Worm (Caenorhabditis elegans) whole organism, young adult: ENCODE measurements around the gene srw-51.

Experiments
- B0019.2 ChIP-seq: fragments of 200-800 bp; sonication (Bioruptor generic); conservative IDR thresholded peaks from 2 replicates; pipeline ENCODE4 v1.3.6; 2022; ENCODE audit warnings: missing genetic modification reagents, missing genetic modification characterization, missing compliant biosample characterization
- B0261.1 ChIP-seq: sonication (generic microtip); optimal IDR thresholded peaks from 2 replicates; lab custom pipeline; 2016; ENCODE audit warnings: mild to moderate bottlenecking, missing genetic modification characterization, moderate library complexity, missing compliant biosample characterization
- F10E7.11 ChIP-seq: sonication (generic microtip); optimal IDR thresholded peaks from 2 replicates; lab custom pipeline; 2017; ENCODE audit warnings: mild to moderate bottlenecking, missing genetic modification characterization, moderate library complexity, missing compliant biosample characterization
- F39B2.1 ChIP-seq: fragments of 200-800 bp; sonication (Bioruptor generic); IDR thresholded peaks from 2 replicates; pipeline ENCODE4 v1.3.6; 2022; ENCODE audit warnings: missing genetic modification reagents, missing genetic modification characterization, missing compliant biosample characterization
- F55B11.4 ChIP-seq: sonication (generic microtip); optimal IDR thresholded peaks from 2 replicates; lab custom pipeline; 2016; ENCODE audit warnings: missing compliant biosample characterization, missing genetic modification characterization, borderline replicate concordance; ENCODE audit not compliant: insufficient read depth
- Y95B8A.8 ChIP-seq: fragments of 200-800 bp; sonication (Bioruptor generic); IDR thresholded peaks from 2 replicates; pipeline ENCODE4 v1.3.6; 2022; ENCODE audit warnings: missing genetic modification reagents, missing genetic modification characterization, missing compliant biosample characterization
- aptf-3 ChIP-seq: fragments of 200-800 bp; sonication (Bioruptor generic); IDR thresholded peaks from 2 replicates; pipeline ENCODE4 v1.3.6; 2022; ENCODE audit warnings: missing genetic modification characterization, missing compliant biosample characterization
- athp-1 ChIP-seq: sonication (generic microtip); optimal IDR thresholded peaks from 2 replicates; lab custom pipeline; 2017; ENCODE audit warnings: mild to moderate bottlenecking, missing genetic modification characterization, missing compliant biosample characterization
- ccch-3 ChIP-seq: fragments of 200-800 bp; sonication (Bioruptor generic); optimal IDR thresholded peaks from 2 replicates; lab custom pipeline; 2018; ENCODE audit warnings: mild to moderate bottlenecking, missing genetic modification characterization, missing compliant biosample characterization
- cebp-1 ChIP-seq, 2 experiments: fragments of 200-800 bp in 1 of 2; sonication (Bioruptor generic) in 1 of 2; sonication (generic microtip) in 1 of 2; IDR thresholded peaks in 1 of 2; optimal IDR thresholded peaks in 1 of 2; 2 replicates each; pipeline versions ENCODE4 v1.3.6 to Lab custom; 2017 to 2022; ENCODE audit warnings: missing compliant biosample characterization in 2 of 2, missing genetic modification characterization in 2 of 2, mild to moderate bottlenecking in 1 of 2, missing genetic modification reagents in 1 of 2, moderate library complexity in 1 of 2
- cebp-2 ChIP-seq: fragments of 200-800 bp; sonication (Bioruptor generic); IDR thresholded peaks from 2 replicates; pipeline ENCODE4 v1.3.6; 2022; ENCODE audit warnings: missing genetic modification characterization, missing compliant biosample characterization
- die-1 ChIP-seq: sonication (generic microtip); optimal IDR thresholded peaks from 2 replicates; lab custom pipeline; 2016; ENCODE audit warnings: missing genotype, mild to moderate bottlenecking, missing genetic modification characterization, missing compliant biosample characterization
- dpff-1 ChIP-seq: sonication (generic microtip); optimal IDR thresholded peaks from 2 replicates; lab custom pipeline; 2017; ENCODE audit warnings: mild to moderate bottlenecking, missing genetic modification characterization, missing compliant biosample characterization
- egl-18 ChIP-seq: fragments of 200-800 bp; sonication (Bioruptor generic); IDR thresholded peaks from 2 replicates; pipeline ENCODE4 v1.3.6; 2022; ENCODE audit warnings: missing genetic modification reagents, missing genetic modification characterization, missing compliant biosample characterization
- ets-4 ChIP-seq: fragments of 200-800 bp; sonication (Bioruptor generic); optimal IDR thresholded peaks from 2 replicates; lab custom pipeline; 2018; ENCODE audit warnings: mild to moderate bottlenecking, missing genetic modification characterization, missing compliant biosample characterization
- fkh-3 ChIP-seq: sonication (generic microtip); optimal IDR thresholded peaks from 2 replicates; lab custom pipeline; 2016; ENCODE audit warnings: mild to moderate bottlenecking, missing genetic modification characterization, missing compliant biosample characterization
- him-1 ChIP-seq: sonication (generic microtip); optimal IDR thresholded peaks from 2 replicates; lab custom pipeline; 2016; ENCODE audit warnings: missing genotype, missing genetic modification reagents, missing genetic modification characterization, missing compliant biosample characterization
- hmg-1.2 ChIP-seq: fragments of 200-800 bp; sonication (Bioruptor generic); IDR thresholded peaks from 2 replicates; pipeline ENCODE4 v1.3.6; 2022; ENCODE audit warnings: missing genetic modification reagents, missing genetic modification characterization, missing compliant biosample characterization
- lir-1 ChIP-seq: fragments of 200-800 bp; sonication (Bioruptor generic); conservative IDR thresholded peaks from 2 replicates; pipeline ENCODE4 v1.3.6; 2022; ENCODE audit warnings: missing genetic modification reagents, missing genetic modification characterization, missing compliant biosample characterization
- madf-3 ChIP-seq: fragments of 200-800 bp; sonication (Bioruptor generic); IDR thresholded peaks from 2 replicates; pipeline ENCODE4 v1.3.6; 2022; ENCODE audit warnings: missing genetic modification reagents, missing genetic modification characterization, missing compliant biosample characterization
- madf-6 ChIP-seq: fragments of 200-800 bp; sonication (Bioruptor generic); IDR thresholded peaks from 2 replicates; pipeline ENCODE4 v1.3.6; 2022; ENCODE audit warnings: missing genetic modification reagents, missing genetic modification characterization, missing compliant biosample characterization
- nfya-1 ChIP-seq: sonication (generic microtip); optimal IDR thresholded peaks from 2 replicates; lab custom pipeline; 2017; ENCODE audit warnings: antibody characterized with exemption, missing compliant biosample characterization, missing genetic modification characterization, borderline replicate concordance; ENCODE audit not compliant: insufficient read depth
- nfyb-1 ChIP-seq: fragments of 200-800 bp; sonication (Bioruptor generic); IDR thresholded peaks from 2 replicates; pipeline ENCODE4 v1.3.6; 2022; ENCODE audit warnings: missing genetic modification reagents, missing genetic modification characterization, missing compliant biosample characterization
- nhr-90 ChIP-seq: sonication (generic microtip); optimal IDR thresholded peaks from 2 replicates; lab custom pipeline; 2016; ENCODE audit warnings: missing genotype, mild to moderate bottlenecking, missing genetic modification characterization, missing compliant biosample characterization
- snpc-1.3 ChIP-seq: sonication (generic microtip); optimal IDR thresholded peaks from 2 replicates; lab custom pipeline; 2017; ENCODE audit warnings: missing genetic modification characterization, mild to moderate bottlenecking, missing compliant biosample characterization, antibody characterized with exemption, moderate library complexity, missing genotype, missing genetic modification reagents; ENCODE audit not compliant: insufficient read depth
- snpc-4 ChIP-seq, 5 experiments: fragments of 150-350 bp in 1 of 5; sonication (generic microtip) in 4 of 5; optimal IDR thresholded peaks; 2 replicates each; lab custom pipeline; 2014 to 2018; ENCODE audit warnings: missing genetic modification characterization in 5 of 5, missing biosample characterization in 3 of 5, antibody characterized with exemption in 2 of 5, mild to moderate bottlenecking in 2 of 5, missing compliant biosample characterization in 2 of 5, missing genotype in 2 of 5, moderate library complexity in 2 of 5, missing genetic modification reagents in 1 of 5
- somi-1 ChIP-seq: fragments of 200-800 bp; sonication (Bioruptor generic); optimal IDR thresholded peaks from 2 replicates; lab custom pipeline; 2018; ENCODE audit warnings: mild to moderate bottlenecking, missing genetic modification characterization, missing compliant biosample characterization
- unc-62 ChIP-seq: fragments of 150-350 bp; optimal IDR thresholded peaks from 2 replicates; lab custom pipeline; 2014; ENCODE audit warnings: missing biosample characterization, missing genetic modification reagents, missing genetic modification characterization
- xnd-1 ChIP-seq: sonication (generic microtip); optimal IDR thresholded peaks from 2 replicates; lab custom pipeline; 2016; ENCODE audit warnings: missing genotype, missing genetic modification reagents, missing genetic modification characterization, missing compliant biosample characterization
- ztf-18 ChIP-seq: sonication (generic microtip); optimal IDR thresholded peaks from 2 replicates; lab custom pipeline; 2016; ENCODE audit warnings: missing genotype, mild to moderate bottlenecking, missing genetic modification characterization, missing compliant biosample characterization
- ztf-22 ChIP-seq: fragments of 200-800 bp; sonication (Bioruptor generic); optimal IDR thresholded peaks from 2 replicates; lab custom pipeline; 2018; ENCODE audit warnings: mild to moderate bottlenecking, missing genetic modification characterization, moderate library complexity, missing compliant biosample characterization
- ztf-28 ChIP-seq: fragments of 200-800 bp; sonication (Bioruptor generic); IDR thresholded peaks from 2 replicates; pipeline ENCODE4 v1.3.6; 2022; ENCODE audit warnings: missing genetic modification reagents, missing genetic modification characterization, missing compliant biosample characterization

srw-51 gene

DNA sequence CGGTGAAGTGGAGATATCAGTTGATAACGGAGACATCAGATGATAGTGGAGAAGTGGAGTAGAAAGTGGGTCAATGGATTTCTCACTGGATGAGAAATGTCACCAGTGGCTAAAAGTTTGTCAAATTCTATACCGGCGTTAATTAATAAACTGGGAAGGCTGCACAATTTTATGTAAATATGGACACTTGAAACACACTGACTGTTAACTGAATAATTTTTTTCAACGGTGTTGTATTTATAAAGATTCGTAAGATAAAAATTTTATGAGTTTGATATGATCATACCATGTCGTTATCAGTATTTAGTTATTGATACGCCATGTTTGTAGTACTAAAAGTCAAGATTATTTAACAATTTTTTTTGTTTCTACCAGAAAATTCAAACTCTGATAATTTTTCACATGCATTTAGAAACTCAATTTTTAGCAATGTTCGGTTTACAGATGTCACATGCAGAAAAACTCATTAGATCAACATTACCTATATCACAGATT lies 11.2 kb downstream of the srw-51 start, which contains the start of gene F40D4.12:
Gene F40D4.12, plus strand, starts transcription at position 445 of the 495 bp plus-strand sequence.
- no peak for TF ChIP-seq ets-4
- TF ChIP-seq egl-18 (GFP tag; lab: Robert Waterston, UW): no peak

DNA sequence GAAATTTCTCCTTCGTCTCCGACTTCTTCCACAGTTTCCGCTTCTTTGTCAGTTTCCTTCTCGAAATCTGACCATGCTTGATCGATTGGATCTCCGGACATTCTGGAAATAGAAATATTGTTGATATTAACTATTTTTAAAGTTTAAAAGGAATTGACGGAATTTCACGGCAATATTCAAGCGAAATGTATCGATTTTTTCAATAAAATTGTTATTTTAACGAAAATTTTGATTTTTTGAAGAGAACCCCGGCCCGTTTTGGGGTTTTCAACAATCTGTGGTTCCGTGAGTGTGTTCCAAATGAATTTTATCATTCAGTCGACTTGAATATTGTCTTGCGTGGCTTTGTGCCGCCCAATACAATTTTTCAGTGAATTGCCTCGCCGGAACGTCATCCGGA lies 13.6 kb downstream of the srw-51 start, which contains the start of gene F40D4.13:
Gene F40D4.13, minus strand, starts transcription at position 101 of the 400 bp plus-strand sequence.
- TF ChIP-seq ccch-3 (GFP tag; lab: Kevin White, UChicago): no peak
- no peak for TF ChIP-seq hmg-1.2 (GFP tag; lab: Robert Waterston, UW)
- TF ChIP-seq fkh-3 (tag; lab: Kevin White, UChicago): no peak
- no peak for TF ChIP-seq ztf-22 (GFP tag; lab: Kevin White, UChicago)
- no peak for TF ChIP-seq dpff-1
- no peak for TF ChIP-seq lir-1 (GFP tag; lab: Robert Waterston, UW)
- no peak for TF ChIP-seq Y95B8A.8 (GFP tag; lab: Robert Waterston, UW)
- TF ChIP-seq madf-6 (GFP tag; lab: Robert Waterston, UW): no peak
- TF ChIP-seq B0261.1: no peak
- no peak for TF ChIP-seq athp-1 (tag; lab: Kevin White, UChicago)

DNA sequence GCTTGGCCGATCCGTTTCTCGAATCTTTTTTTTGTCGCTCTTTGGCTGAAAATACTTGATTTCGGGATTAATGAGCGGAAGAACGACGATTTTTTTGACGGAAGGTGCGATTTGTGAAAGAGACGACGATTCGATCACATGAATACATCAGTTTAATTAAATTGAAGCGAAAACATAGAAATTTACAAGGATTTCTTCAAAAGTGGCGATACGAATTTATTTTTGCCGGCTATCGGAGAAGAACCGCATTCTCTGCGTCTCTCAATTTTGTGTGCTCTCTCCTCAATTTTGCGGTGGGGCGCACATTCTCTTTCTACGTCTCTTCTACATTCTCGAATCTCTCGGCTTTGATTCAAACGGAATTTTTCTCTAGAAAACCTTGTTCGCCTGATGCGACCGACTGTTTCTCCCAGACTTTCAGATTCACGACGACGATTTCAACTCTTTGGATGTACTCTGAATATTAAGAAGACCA lies 15.3 kb downstream of the srw-51 start, which contains the start of gene F40D4.17:
Gene F40D4.17, minus strand, starts transcription at position 51 of the 475 bp plus-strand sequence.
- TF ChIP-seq xnd-1 (tag; lab: Kevin White, UChicago) (no peak), cebp-1 (GFP tag; IDR thresholded peaks at IDR 0.05; lab: Robert Waterston, UW) (no peak), cebp-1 (tag; optimal IDR thresholded peaks at IDR 0.05; lab: Kevin White, UChicago) (no peak), snpc-4 (GFP tag; optimal IDR thresholded peaks at IDR 0.05; lab: Kevin White, UChicago) (no peak), snpc-4 (tag; optimal IDR thresholded peaks at IDR 0.05; lab: Kevin White, UChicago) (peak in 1 of 4 experiments; percentile 45), ztf-18 (tag; lab: Kevin White, UChicago) (no peak), athp-1 (tag; lab: Kevin White, UChicago) (no peak), him-1 (tag; lab: Kevin White, UChicago) (no peak), hmg-1.2 (GFP tag; lab: Robert Waterston, UW) (peak; percentile 96), cebp-2 (GFP tag; lab: Robert Waterston, UW) (no peak), snpc-1.3 (tag; lab: Kevin White, UChicago) (no peak), unc-62 (GFP tag; lab: Kevin White, UChicago) (no peak)

DNA sequence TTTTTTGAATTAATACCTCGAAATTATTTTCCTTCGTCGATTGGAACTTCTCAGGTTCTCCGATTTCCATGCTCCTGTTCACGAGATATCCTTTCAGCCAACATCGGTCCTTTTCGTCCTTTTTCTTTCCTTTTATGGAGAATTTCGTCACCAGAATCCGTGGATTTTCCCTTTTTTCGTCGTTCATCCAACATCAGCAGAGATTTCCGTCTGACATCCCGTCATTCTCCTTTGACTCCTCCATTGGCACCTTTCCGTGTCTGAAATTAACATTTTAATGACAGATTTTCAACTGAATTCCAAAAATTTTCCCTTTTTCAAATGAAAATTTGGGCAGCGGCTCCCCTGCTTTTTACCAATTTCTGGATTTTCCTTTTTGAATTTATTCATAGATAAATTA lies 15.8 kb downstream of the srw-51 start:
- TF ChIP-seq snpc-4 (GFP tag; optimal IDR thresholded peaks at IDR 0.05; lab: Kevin White, UChicago): no peak
- no peak for TF ChIP-seq snpc-4 (tag; optimal IDR thresholded peaks at IDR 0.05; lab: Kevin White, UChicago)
- no peak for TF ChIP-seq F55B11.4 (tag; lab: Kevin White, UChicago)
- no peak for TF ChIP-seq him-1 (tag; lab: Kevin White, UChicago)
- TF ChIP-seq F39B2.1: no peak
- no peak for TF ChIP-seq aptf-3
- no peak for TF ChIP-seq nfya-1 (tag; lab: Kevin White, UChicago)
- no peak for TF ChIP-seq hmg-1.2 (GFP tag; lab: Robert Waterston, UW)
- no peak for TF ChIP-seq madf-3
- TF ChIP-seq ztf-28 (GFP tag; lab: Robert Waterston, UW): no peak
- TF ChIP-seq nhr-90: no peak
- TF ChIP-seq somi-1 (GFP tag; lab: Kevin White, UChicago): no peak
- no peak for TF ChIP-seq B0019.2 (GFP tag; lab: Robert Waterston, UW)
- TF ChIP-seq xnd-1 (tag; lab: Kevin White, UChicago): no peak
- no peak for TF ChIP-seq nfyb-1 (GFP tag; lab: Robert Waterston, UW)
- no peak for TF ChIP-seq ztf-22 (GFP tag; lab: Kevin White, UChicago)
- TF ChIP-seq F10E7.11 (tag; lab: Kevin White, UChicago): no peak
- TF ChIP-seq die-1: no peak
